Worm (Caenorhabditis elegans) whole organism, young adult: Measurements from ENCODE around the gene C06G4.4.

Source experiments
- B0035.1 ChIP-seq: sonication (generic microtip); optimal IDR thresholded peaks from 2 replicates; lab custom pipeline; 2016; ENCODE audit warnings: missing genetic modification characterization, mild to moderate bottlenecking, missing compliant biosample characterization, missing genotype, missing genetic modification reagents
- B0261.1 ChIP-seq: sonication (generic microtip); optimal IDR thresholded peaks from 2 replicates; lab custom pipeline; 2016; ENCODE audit warnings: mild to moderate bottlenecking, missing genetic modification characterization, moderate library complexity, missing compliant biosample characterization
- C17E4.6 ChIP-seq: fragments of 200-800 bp; sonication (Bioruptor generic); IDR thresholded peaks from 2 replicates; pipeline ENCODE4 v1.3.6; 2022; ENCODE audit warnings: missing genetic modification reagents, missing genetic modification characterization, missing compliant biosample characterization
- D2030.7 ChIP-seq: fragments of 200-800 bp; sonication (Bioruptor generic); IDR thresholded peaks from 2 replicates; pipeline ENCODE4 v1.3.6; 2022; ENCODE audit warnings: missing genetic modification reagents, missing genetic modification characterization, missing compliant biosample characterization
- F23B12.7 ChIP-seq: sonication (generic microtip); optimal IDR thresholded peaks from 2 replicates; lab custom pipeline; 2017; ENCODE audit warnings: missing genetic modification characterization, mild to moderate bottlenecking, missing compliant biosample characterization, antibody characterized with exemption, moderate library complexity; ENCODE audit not compliant: insufficient read depth
- F33H1.4 ChIP-seq: fragments of 200-800 bp; sonication (Bioruptor generic); IDR thresholded peaks from 2 replicates; pipeline ENCODE4 v1.3.6; 2022; ENCODE audit warnings: missing genetic modification reagents, missing genetic modification characterization, missing compliant biosample characterization
- F37B4.10 ChIP-seq: fragments of 200-800 bp; sonication (Bioruptor generic); IDR thresholded peaks from 2 replicates; pipeline ENCODE4 v1.3.6; 2022; ENCODE audit warnings: missing genetic modification characterization, missing compliant biosample characterization
- F39B2.1 ChIP-seq: fragments of 200-800 bp; sonication (Bioruptor generic); IDR thresholded peaks from 2 replicates; pipeline ENCODE4 v1.3.6; 2022; ENCODE audit warnings: missing genetic modification reagents, missing genetic modification characterization, missing compliant biosample characterization
- K11D2.4 ChIP-seq: fragments of 200-800 bp; sonication (Bioruptor generic); IDR thresholded peaks from 2 replicates; pipeline ENCODE4 v1.3.6; 2022; ENCODE audit warnings: missing genetic modification reagents, missing genetic modification characterization, missing compliant biosample characterization
- T07F8.4 ChIP-seq: sonication (generic microtip); optimal IDR thresholded peaks from 2 replicates; lab custom pipeline; 2016; ENCODE audit warnings: mild to moderate bottlenecking, missing genetic modification characterization, moderate library complexity, missing compliant biosample characterization
- Y56A3A.18 ChIP-seq: fragments of 200-800 bp; sonication (Bioruptor generic); IDR thresholded peaks from 2 replicates; pipeline ENCODE4 v1.3.6; 2022; ENCODE audit warnings: missing genetic modification reagents, missing genetic modification characterization, missing compliant biosample characterization
- Y79H2A.3 ChIP-seq: fragments of 200-800 bp; sonication (Bioruptor generic); conservative IDR thresholded peaks from 2 replicates; pipeline ENCODE4 v1.3.6; 2022; ENCODE audit warnings: missing genetic modification reagents, missing genetic modification characterization, missing compliant biosample characterization
- Y95B8A.8 ChIP-seq: fragments of 200-800 bp; sonication (Bioruptor generic); IDR thresholded peaks from 2 replicates; pipeline ENCODE4 v1.3.6; 2022; ENCODE audit warnings: missing genetic modification reagents, missing genetic modification characterization, missing compliant biosample characterization
- akir-1 ChIP-seq: fragments of 200-800 bp; sonication (Bioruptor generic); optimal IDR thresholded peaks from 2 replicates; lab custom pipeline; 2018; ENCODE audit warnings: mild to moderate bottlenecking, missing genetic modification characterization, moderate library complexity, missing compliant biosample characterization
- aptf-2 ChIP-seq: fragments of 200-800 bp; sonication (Bioruptor generic); conservative IDR thresholded peaks from 2 replicates; pipeline ENCODE4 v1.3.6; 2022; ENCODE audit warnings: missing genetic modification reagents, missing genetic modification characterization, missing compliant biosample characterization
- aptf-3 ChIP-seq: fragments of 200-800 bp; sonication (Bioruptor generic); IDR thresholded peaks from 2 replicates; pipeline ENCODE4 v1.3.6; 2022; ENCODE audit warnings: missing genetic modification characterization, missing compliant biosample characterization
- attf-3 ChIP-seq: fragments of 200-800 bp; sonication (Bioruptor generic); conservative IDR thresholded peaks from 2 replicates; pipeline ENCODE4 v1.3.6; 2022; ENCODE audit warnings: missing genetic modification reagents, missing genetic modification characterization, missing compliant biosample characterization
- attf-6 ChIP-seq: fragments of 200-800 bp; sonication (Bioruptor generic); IDR thresholded peaks from 2 replicates; pipeline ENCODE4 v1.3.6; 2022; ENCODE audit warnings: missing genetic modification reagents, missing genetic modification characterization, missing compliant biosample characterization
- cebp-2 ChIP-seq: fragments of 200-800 bp; sonication (Bioruptor generic); IDR thresholded peaks from 2 replicates; pipeline ENCODE4 v1.3.6; 2022; ENCODE audit warnings: missing genetic modification characterization, missing compliant biosample characterization
- ceh-100 ChIP-seq: fragments of 200-800 bp; sonication (Bioruptor generic); IDR thresholded peaks from 2 replicates; pipeline ENCODE4 v1.3.6; 2022; ENCODE audit warnings: missing genetic modification reagents, missing genetic modification characterization, missing compliant biosample characterization
- ceh-58 ChIP-seq: fragments of 200-800 bp; sonication (Bioruptor generic); IDR thresholded peaks from 2 replicates; pipeline ENCODE4 v1.3.6; 2022; ENCODE audit warnings: missing genetic modification characterization, missing compliant biosample characterization
- egl-44 ChIP-seq: fragments of 200-800 bp; sonication (Bioruptor generic); IDR thresholded peaks from 2 replicates; pipeline ENCODE4 v1.3.6; 2022; ENCODE audit warnings: missing genetic modification reagents, missing genetic modification characterization, missing compliant biosample characterization
- egrh-3 ChIP-seq: fragments of 200-800 bp; sonication (Bioruptor generic); IDR thresholded peaks from 2 replicates; pipeline ENCODE4 v1.3.6; 2022; ENCODE audit warnings: missing genetic modification reagents, missing genetic modification characterization, missing compliant biosample characterization
- ekl-4 ChIP-seq: fragments of 200-800 bp; sonication (Bioruptor generic); IDR thresholded peaks from 2 replicates; pipeline ENCODE4 v1.3.6; 2022; ENCODE audit warnings: missing genetic modification reagents, missing genetic modification characterization, missing compliant biosample characterization
- fkh-3 ChIP-seq: sonication (generic microtip); optimal IDR thresholded peaks from 2 replicates; lab custom pipeline; 2016; ENCODE audit warnings: mild to moderate bottlenecking, missing genetic modification characterization, missing compliant biosample characterization
- hlh-12 ChIP-seq: sonication (generic microtip); optimal IDR thresholded peaks from 2 replicates; lab custom pipeline; 2016; ENCODE audit warnings: missing genetic modification characterization, missing compliant biosample characterization
- hlh-26 ChIP-seq: fragments of 200-800 bp; sonication (Bioruptor generic); conservative IDR thresholded peaks from 2 replicates; pipeline ENCODE4 v1.3.6; 2022; ENCODE audit warnings: missing genetic modification reagents, missing genetic modification characterization, missing compliant biosample characterization
- hmg-1.2 ChIP-seq: fragments of 200-800 bp; sonication (Bioruptor generic); IDR thresholded peaks from 2 replicates; pipeline ENCODE4 v1.3.6; 2022; ENCODE audit warnings: missing genetic modification reagents, missing genetic modification characterization, missing compliant biosample characterization
- hmg-20 ChIP-seq: fragments of 200-800 bp; sonication (Bioruptor generic); IDR thresholded peaks from 2 replicates; pipeline ENCODE4 v1.3.6; 2022; ENCODE audit warnings: missing genetic modification reagents, missing genetic modification characterization, missing compliant biosample characterization
- hrde-1 ChIP-seq: sonication (generic microtip); optimal IDR thresholded peaks from 2 replicates; lab custom pipeline; 2016; ENCODE audit warnings: missing genetic modification characterization, mild to moderate bottlenecking, missing compliant biosample characterization, moderate library complexity, missing genotype, missing genetic modification reagents, borderline replicate concordance
- hsf-1 ChIP-seq: fragments of 200-800 bp; sonication (Bioruptor generic); IDR thresholded peaks from 2 replicates; pipeline ENCODE4 v1.3.6; 2022; ENCODE audit warnings: missing genetic modification reagents, missing genetic modification characterization, missing compliant biosample characterization
- lin-26 ChIP-seq: fragments of 200-800 bp; sonication (Bioruptor generic); IDR thresholded peaks from 2 replicates; pipeline ENCODE4 v1.3.6; 2022; ENCODE audit warnings: missing genetic modification reagents, missing genetic modification characterization, missing compliant biosample characterization
- lin-40 ChIP-seq: sonication (generic microtip); optimal IDR thresholded peaks from 2 replicates; lab custom pipeline; 2016; ENCODE audit warnings: missing genetic modification characterization, mild to moderate bottlenecking, missing compliant biosample characterization, missing genotype, missing genetic modification reagents
- madf-3 ChIP-seq: fragments of 200-800 bp; sonication (Bioruptor generic); IDR thresholded peaks from 2 replicates; pipeline ENCODE4 v1.3.6; 2022; ENCODE audit warnings: missing genetic modification reagents, missing genetic modification characterization, missing compliant biosample characterization
- madf-6 ChIP-seq: fragments of 200-800 bp; sonication (Bioruptor generic); IDR thresholded peaks from 2 replicates; pipeline ENCODE4 v1.3.6; 2022; ENCODE audit warnings: missing genetic modification reagents, missing genetic modification characterization, missing compliant biosample characterization
- madf-8 ChIP-seq: fragments of 200-800 bp; sonication (Bioruptor generic); conservative IDR thresholded peaks from 2 replicates; pipeline ENCODE4 v1.3.6; 2022; ENCODE audit warnings: missing genetic modification reagents, missing genetic modification characterization, missing compliant biosample characterization
- mcd-1 ChIP-seq: fragments of 200-800 bp; sonication (Bioruptor generic); IDR thresholded peaks from 2 replicates; pipeline ENCODE4 v1.3.6; 2022; ENCODE audit warnings: missing genetic modification reagents, missing genetic modification characterization, missing compliant biosample characterization
- nfyb-1 ChIP-seq: fragments of 200-800 bp; sonication (Bioruptor generic); IDR thresholded peaks from 2 replicates; pipeline ENCODE4 v1.3.6; 2022; ENCODE audit warnings: missing genetic modification reagents, missing genetic modification characterization, missing compliant biosample characterization
- nhr-120 ChIP-seq: fragments of 200-800 bp; sonication (Bioruptor generic); IDR thresholded peaks from 2 replicates; pipeline ENCODE4 v1.3.6; 2022; ENCODE audit warnings: missing genetic modification characterization, missing compliant biosample characterization
- nhr-90 ChIP-seq: sonication (generic microtip); optimal IDR thresholded peaks from 2 replicates; lab custom pipeline; 2016; ENCODE audit warnings: missing genotype, mild to moderate bottlenecking, missing genetic modification characterization, missing compliant biosample characterization
- pbrm-1 ChIP-seq: fragments of 200-800 bp; sonication (Bioruptor generic); IDR thresholded peaks from 2 replicates; pipeline ENCODE4 v1.3.6; 2022; ENCODE audit warnings: missing genetic modification reagents, missing genetic modification characterization, missing compliant biosample characterization
- rcor-1 ChIP-seq: fragments of 200-800 bp; sonication (Bioruptor generic); IDR thresholded peaks from 2 replicates; pipeline ENCODE4 v1.3.6; 2022; ENCODE audit warnings: missing genetic modification reagents, missing genetic modification characterization, missing compliant biosample characterization
- rpc-1 ChIP-seq, 2 experiments: fragments of 150-350 bp in 1 of 2; sonication (generic microtip) in 1 of 2; optimal IDR thresholded peaks; 2 replicates each; lab custom pipeline; 2014 to 2018; ENCODE audit warnings: missing biosample characterization in 1 of 2, missing genetic modification characterization in 1 of 2, missing genetic modification reagents in 1 of 2, missing genotype in 1 of 2
- tbp1 ChIP-seq: fragments of 200-800 bp; sonication (Bioruptor generic); optimal IDR thresholded peaks from 2 replicates; lab custom pipeline; 2018; ENCODE audit warnings: mild to moderate bottlenecking, missing genetic modification characterization, missing compliant biosample characterization
- ztf-25 ChIP-seq: fragments of 200-800 bp; sonication (Bioruptor generic); IDR thresholded peaks from 2 replicates; pipeline ENCODE4 v1.3.6; 2022; ENCODE audit warnings: missing genetic modification reagents, missing genetic modification characterization, missing compliant biosample characterization
- ztf-6 ChIP-seq: fragments of 200-800 bp; sonication (Bioruptor generic); IDR thresholded peaks from 2 replicates; pipeline ENCODE4 v1.3.6; 2022; ENCODE audit warnings: missing genetic modification reagents, missing genetic modification characterization, missing compliant biosample characterization

Gene C06G4.4

ce11 chrIII:7953688-7954313, 23.8 kb downstream of the C06G4.4 start:
- TF ChIP-seq hsf-1 (GFP tag; lab: Robert Waterston, UW) (peak; percentile 75), rcor-1 (GFP tag; lab: Robert Waterston, UW) (peak; percentile 58), ekl-4 (peak; percentile 62; the same call in 1 of the 2 replicates), F33H1.4 (GFP tag; lab: Robert Waterston, UW) (peak; percentile 63), egrh-3 (GFP tag; lab: Robert Waterston, UW) (peak; percentile 30; the same call in 1 of the 2 replicates), F39B2.1 (GFP tag; lab: Robert Waterston, UW) (0 out of 2 replicates have a peak, but pooled peaks have one; percentile 63), C17E4.6 (GFP tag; lab: Robert Waterston, UW) (peak; percentile 61; the same call in 1 of the 2 replicates), Y79H2A.3 (GFP tag; lab: Robert Waterston, UW) (peak; percentile 63; the same call in 1 of the 2 replicates), aptf-2 (GFP tag; lab: Robert Waterston, UW) (0 out of 2 replicates have a peak, but pooled peaks have one; percentile 26), egl-44 (peak; percentile 91), ceh-100 (GFP tag; lab: Robert Waterston, UW) (0 out of 2 replicates have a peak, but pooled peaks have one; percentile 12), F37B4.10 (GFP tag; lab: Robert Waterston, UW) (0 out of 2 replicates have a peak, but pooled peaks have one; percentile 78), Y56A3A.18 (peak; percentile 54; the same call in 1 of the 2 replicates), madf-3 (GFP tag; lab: Robert Waterston, UW) (peak; percentile 54; the same call in 1 of the 2 replicates), cebp-2 (0 out of 2 replicates have a peak, but pooled peaks have one; percentile 49), madf-6 (GFP tag; lab: Robert Waterston, UW) (peak; percentile 71), pbrm-1 (GFP tag; lab: Robert Waterston, UW) (peak; percentile 57; the same call in 1 of the 2 replicates), aptf-3 (GFP tag; lab: Robert Waterston, UW) (peak; percentile 84; the same call in 1 of the 2 replicates), lin-26 (GFP tag; lab: Robert Waterston, UW) (peak; percentile 86), D2030.7 (peak; percentile 87), madf-8 (0 out of 2 replicates have a peak, but pooled peaks have one; percentile 9), tbp1 (GFP tag; lab: Kevin White, UChicago) (peak; percentile 71), B0261.1 (tag; lab: Kevin White, UChicago) (peak; percentile 49), attf-6 (GFP tag; lab: Robert Waterston, UW) (peak; percentile 73), attf-3 (GFP tag; lab: Robert Waterston, UW) (peak; percentile 47; the same call in 1 of the 2 replicates), ceh-58 (GFP tag; lab: Robert Waterston, UW) (0 out of 2 replicates have a peak, but pooled peaks have one; percentile 85), rpc-1 (optimal IDR thresholded peaks at IDR 0.05; lab: Kevin White, UChicago) (peak; percentile 2), rpc-1 (tag; optimal IDR thresholded peaks at IDR 0.05; lab: Kevin White, UChicago) (peak; percentile 59), mcd-1 (GFP tag; lab: Robert Waterston, UW) (peak; percentile 42; the same call in 1 of the 2 replicates), ztf-25 (0 out of 2 replicates have a peak, but pooled peaks have one; percentile 42), Y95B8A.8 (GFP tag; lab: Robert Waterston, UW) (peak; percentile 54; the same call in 1 of the 2 replicates), hmg-1.2 (peak; percentile 39), hmg-20 (GFP tag; lab: Robert Waterston, UW) (peak; percentile 26; the same call in 1 of the 2 replicates)

- TF ChIP-seq B0035.1 (tag; lab: Kevin White, UChicago), result no peak
- TF ChIP-seq nfyb-1 (GFP tag; lab: Robert Waterston, UW), result no peak
- TF ChIP-seq hlh-26 (GFP tag; lab: Robert Waterston, UW), result no peak
- TF ChIP-seq D2030.7, result no peak
- TF ChIP-seq hlh-12, result no peak
- TF ChIP-seq egrh-3 (GFP tag; lab: Robert Waterston, UW), result no peak
- TF ChIP-seq T07F8.4 (tag; lab: Kevin White, UChicago), result no peak
- TF ChIP-seq cebp-2, result no peak
- no peak for TF ChIP-seq akir-1
- no peak for TF ChIP-seq hrde-1
- TF ChIP-seq lin-40, result no peak
- TF ChIP-seq K11D2.4 (GFP tag; lab: Robert Waterston, UW), result no peak
- no peak for TF ChIP-seq F23B12.7 (tag; lab: Kevin White, UChicago)
- TF ChIP-seq nhr-120 (GFP tag; lab: Robert Waterston, UW), result no peak
- TF ChIP-seq ceh-100 (GFP tag; lab: Robert Waterston, UW), result no peak
- TF ChIP-seq nhr-90, result no peak
- no peak for TF ChIP-seq fkh-3
- no peak for TF ChIP-seq ztf-6 (GFP tag; lab: Robert Waterston, UW)
- TF ChIP-seq hmg-1.2, result no peak
These were observed 24.4 kb downstream of the C06G4.4 start, which contains the start of gene let-754 for ce11 chrIII:7953208-7953607. TSS of gene let-754 (minus strand) at chrIII:7953308.
